Fruit fly (Drosophila melanogaster) whole organism, adult: ENCODE measurements around the gene Hira.
A peak's percentile ranks its signal among the peaks of the same experiment; 100 is the strongest.

Experiments
- CG11617 ChIP-seq: fragments of 200-800 bp; sonication (Bioruptor generic); optimal IDR thresholded peaks from 2 replicates; lab custom pipeline; 2017; ENCODE audit warnings: mild to moderate bottlenecking, missing biosample characterization, missing genetic modification reagents, missing genetic modification characterization
- CG12768 ChIP-seq: fragments of 200-800 bp; sonication (Bioruptor generic); optimal IDR thresholded peaks from 2 replicates; lab custom pipeline; 2017; ENCODE audit warnings: missing biosample characterization, missing genetic modification characterization, mild to moderate bottlenecking, moderate library complexity, missing genetic modification reagents
- CG14711 ChIP-seq: fragments of 200-800 bp; sonication (Bioruptor generic); optimal IDR thresholded peaks from 2 replicates; lab custom pipeline; 2018; ENCODE audit warnings: missing biosample characterization, mild to moderate bottlenecking, missing genetic modification characterization, moderate library complexity
- CG1620 ChIP-seq: fragments of 200-800 bp; sonication (Bioruptor generic); optimal IDR thresholded peaks from 2 replicates; lab custom pipeline; 2016; ENCODE audit warnings: missing biosample characterization, missing genetic modification characterization
- CG33017 ChIP-seq: fragments of 200-800 bp; sonication (Bioruptor generic); optimal IDR thresholded peaks from 2 replicates; lab custom pipeline; 2018; ENCODE audit warnings: missing biosample characterization, mild to moderate bottlenecking, missing genetic modification characterization, moderate library complexity
- CG5204 ChIP-seq: fragments of 200-800 bp; sonication (Bioruptor generic); optimal IDR thresholded peaks from 2 replicates; lab custom pipeline; 2016; ENCODE audit warnings: missing biosample characterization, missing genetic modification characterization
- CG7045 ChIP-seq: fragments of 200-800 bp; sonication (Bioruptor generic); optimal IDR thresholded peaks from 2 replicates; lab custom pipeline; 2017; ENCODE audit warnings: missing biosample characterization, mild to moderate bottlenecking, missing genetic modification characterization
- CG7101 ChIP-seq: fragments of 200-800 bp; sonication (Bioruptor generic); optimal IDR thresholded peaks from 2 replicates; lab custom pipeline; 2018; ENCODE audit warnings: missing biosample characterization, mild to moderate bottlenecking, missing genetic modification characterization, moderate library complexity
- Clk ChIP-seq: fragments of 200-800 bp; sonication (Bioruptor generic); optimal IDR thresholded peaks from 2 replicates; lab custom pipeline; 2017; ENCODE audit warnings: missing biosample characterization, missing genetic modification characterization
- Crg-1 ChIP-seq: fragments of 200-800 bp; sonication (Bioruptor generic); optimal IDR thresholded peaks from 2 replicates; lab custom pipeline; 2016; ENCODE audit warnings: missing biosample characterization, missing genetic modification characterization
- Hr96 ChIP-seq: fragments of 200-800 bp; sonication (Bioruptor generic); optimal IDR thresholded peaks from 2 replicates; lab custom pipeline; 2016; ENCODE audit warnings: missing biosample characterization, missing genetic modification characterization
- Mnt ChIP-seq: fragments of 200-800 bp; sonication (Bioruptor generic); optimal IDR thresholded peaks from 2 replicates; lab custom pipeline; 2016; ENCODE audit warnings: missing biosample characterization, mild to moderate bottlenecking, missing genetic modification characterization
- bab1 ChIP-seq: fragments of 200-800 bp; sonication (Bioruptor generic); optimal IDR thresholded peaks from 3 replicates; lab custom pipeline; 2019; ENCODE audit warnings: missing biosample characterization, mild to moderate bottlenecking, missing genetic modification characterization, moderate library complexity
- cic ChIP-seq: fragments of 200-800 bp; sonication (Bioruptor generic); optimal IDR thresholded peaks from 2 replicates; lab custom pipeline; 2017; ENCODE audit warnings: missing biosample characterization, mild to moderate bottlenecking, missing genetic modification characterization, moderate library complexity
- cnc ChIP-seq, 2 experiments: fragments of >200 bp; optimal IDR thresholded peaks; 2 replicates each; lab custom pipeline; 2017
- kay ChIP-seq: fragments of 200-800 bp; sonication (Bioruptor generic); peaks from one replicate; lab custom pipeline; 2016; ENCODE audit warnings: missing biosample characterization, missing genetic modification characterization, borderline replicate concordance
- ovo ChIP-seq: fragments of 200-800 bp; sonication (Bioruptor generic); optimal IDR thresholded peaks from 2 replicates; lab custom pipeline; 2016; ENCODE audit warnings: missing biosample characterization, missing genetic modification characterization
- pad ChIP-seq: fragments of 200-800 bp; sonication (Bioruptor generic); optimal IDR thresholded peaks from 3 replicates; lab custom pipeline; 2017; ENCODE audit warnings: missing biosample characterization, missing genetic modification characterization, mild to moderate bottlenecking, moderate library complexity, missing genetic modification reagents
- tj ChIP-seq: fragments of 200-800 bp; sonication (Bioruptor generic); optimal IDR thresholded peaks from 3 replicates; lab custom pipeline; 2017; ENCODE audit warnings: missing biosample characterization, mild to moderate bottlenecking, missing genetic modification characterization, moderate library complexity
- toe ChIP-seq: fragments of 200-800 bp; sonication (Bioruptor generic); optimal IDR thresholded peaks from 2 replicates; lab custom pipeline; 2016; ENCODE audit warnings: missing biosample characterization, missing genetic modification characterization

Gene Hira

dm6 chrX:7691221-7691914 is 30.6 kb upstream of the Hira start:
- peak; percentile 58 for TF ChIP-seq pad
- TF ChIP-seq CG7101 (tag; lab: Kevin White, UChicago), result peak; percentile 81
- TF ChIP-seq CG1620, result peak; percentile 34
- peak; percentile 29 for TF ChIP-seq CG12768 (GFP tag; lab: Kevin White, UChicago)
- no peak for TF ChIP-seq CG5204 (GFP tag; lab: Kevin White, UChicago)
- no peak for TF ChIP-seq Clk (GFP tag; lab: Kevin White, UChicago)
- TF ChIP-seq cnc (optimal IDR thresholded peaks at IDR 0.05; lab: Kevin White, UChicago), result no peak
- no peak for TF ChIP-seq Hr96 (GFP tag; lab: Kevin White, UChicago)
- TF ChIP-seq CG11617, result no peak
- no peak for TF ChIP-seq tj (GFP tag; lab: Kevin White, UChicago)
- peak; percentile 78 for TF ChIP-seq CG14711 (tag; lab: Kevin White, UChicago)
- no peak for TF ChIP-seq toe
- TF ChIP-seq Mnt (GFP tag; lab: Kevin White, UChicago), result peak; percentile 67
- TF ChIP-seq Crg-1 (GFP tag; lab: Kevin White, UChicago), result peak; percentile 77
- TF ChIP-seq CG7045, result peak; percentile 27
- peak; percentile 91 for TF ChIP-seq bab1
- peak; percentile 47 for TF ChIP-seq cic (GFP tag; lab: Kevin White, UChicago)

DNA sequence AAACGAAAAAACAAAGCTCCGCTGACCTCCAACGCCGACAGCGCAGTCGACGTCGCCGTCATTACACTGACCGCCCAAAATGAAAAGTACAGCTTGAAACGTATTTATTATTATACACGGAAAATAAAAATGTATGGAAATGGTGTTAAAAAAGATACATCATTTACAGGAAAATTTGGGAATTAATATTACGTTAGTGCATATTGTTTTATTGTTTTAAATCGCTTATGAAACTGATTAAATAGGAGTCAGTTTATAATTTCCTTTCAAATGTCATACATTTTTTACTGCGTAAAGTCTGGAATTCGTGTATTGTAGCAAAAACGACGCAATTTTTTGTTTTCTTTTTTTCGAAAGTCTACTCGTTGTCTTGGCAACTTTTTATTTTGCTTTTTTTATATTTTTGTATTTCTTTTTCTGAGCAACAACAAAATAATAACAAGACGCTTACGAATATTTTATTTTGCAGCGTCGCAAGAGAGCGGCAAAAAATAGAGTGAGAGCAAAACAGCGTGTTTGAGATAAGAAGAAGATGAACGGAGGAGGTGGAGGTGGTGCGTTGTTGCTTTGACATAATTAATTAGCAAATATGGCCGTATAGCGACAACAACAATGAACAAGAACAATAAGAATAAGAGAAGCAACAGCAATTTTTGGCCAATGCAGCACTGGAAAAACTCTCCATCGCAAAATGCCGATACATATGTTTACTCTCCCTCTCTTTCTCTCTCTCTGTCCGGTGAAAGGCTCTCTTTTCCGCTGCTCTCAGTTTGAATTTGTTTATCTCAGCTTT is 29.8 kb upstream of the Hira start:
- TF ChIP-seq CG12768 (GFP tag; lab: Kevin White, UChicago), result peak; percentile 61
- no peak for TF ChIP-seq cnc (optimal IDR thresholded peaks at IDR 0.05; lab: Kevin White, UChicago)
- TF ChIP-seq bab1, result peak; percentile 61
- peak; percentile 66 for TF ChIP-seq CG7045
- TF ChIP-seq ovo, result peak; percentile 10
- TF ChIP-seq CG7101 (tag; lab: Kevin White, UChicago), result peak; percentile 84
- peak; percentile 19 for TF ChIP-seq cic (GFP tag; lab: Kevin White, UChicago)
- TF ChIP-seq CG14711 (tag; lab: Kevin White, UChicago), result peak; percentile 68
- peak; percentile 40 for TF ChIP-seq CG5204 (GFP tag; lab: Kevin White, UChicago)
- peak; percentile 52 for TF ChIP-seq kay
- peak; percentile 78 for TF ChIP-seq tj (GFP tag; lab: Kevin White, UChicago)
- TF ChIP-seq Hr96 (GFP tag; lab: Kevin White, UChicago), result peak; percentile 70
- peak; percentile 47 for TF ChIP-seq toe
- peak; percentile 87 for TF ChIP-seq CG33017
- TF ChIP-seq Crg-1 (GFP tag; lab: Kevin White, UChicago), result no peak
- peak; percentile 95 for TF ChIP-seq CG11617
- peak; percentile 53 for TF ChIP-seq Clk (GFP tag; lab: Kevin White, UChicago)
- no peak for TF ChIP-seq pad
- TF ChIP-seq CG1620, result peak; percentile 49
- no peak for TF ChIP-seq Mnt (GFP tag; lab: Kevin White, UChicago)

dm6 chrX:7692740-7693064 is 29.2 kb upstream of the Hira start:
- TF ChIP-seq tj (GFP tag; lab: Kevin White, UChicago), result no peak
- peak; percentile 72 for TF ChIP-seq Hr96 (GFP tag; lab: Kevin White, UChicago)
- no peak for TF ChIP-seq cnc (optimal IDR thresholded peaks at IDR 0.05; lab: Kevin White, UChicago)
- TF ChIP-seq Clk (GFP tag; lab: Kevin White, UChicago), result peak; percentile 3
- peak; percentile 63 for TF ChIP-seq Crg-1 (GFP tag; lab: Kevin White, UChicago)
- peak; percentile 42 for TF ChIP-seq pad
- no peak for TF ChIP-seq toe
- TF ChIP-seq CG11617, result no peak
- TF ChIP-seq CG7045, result peak; percentile 48
- TF ChIP-seq CG33017, result peak; percentile 81
- TF ChIP-seq bab1, result peak; percentile 89
- TF ChIP-seq CG14711 (tag; lab: Kevin White, UChicago), result peak; percentile 89
- TF ChIP-seq CG12768 (GFP tag; lab: Kevin White, UChicago), result peak; percentile 65
- no peak for TF ChIP-seq ovo
- peak; percentile 45 for TF ChIP-seq Mnt (GFP tag; lab: Kevin White, UChicago)
- no peak for TF ChIP-seq kay
- no peak for TF ChIP-seq cic (GFP tag; lab: Kevin White, UChicago)
- no peak for TF ChIP-seq CG1620
- peak; percentile 50 for TF ChIP-seq CG5204 (GFP tag; lab: Kevin White, UChicago)
- TF ChIP-seq CG7101 (tag; lab: Kevin White, UChicago), result peak; percentile 93

- TF ChIP-seq pad (no peak), CG1620 (no peak), tj (GFP tag; lab: Kevin White, UChicago) (no peak), CG5204 (GFP tag; lab: Kevin White, UChicago) (no peak), cic (GFP tag; lab: Kevin White, UChicago) (no peak), CG7101 (tag; lab: Kevin White, UChicago) (no peak)
These were observed 28.5 kb upstream of the Hira start for dm6 chrX:7693423-7693822.

DNA sequence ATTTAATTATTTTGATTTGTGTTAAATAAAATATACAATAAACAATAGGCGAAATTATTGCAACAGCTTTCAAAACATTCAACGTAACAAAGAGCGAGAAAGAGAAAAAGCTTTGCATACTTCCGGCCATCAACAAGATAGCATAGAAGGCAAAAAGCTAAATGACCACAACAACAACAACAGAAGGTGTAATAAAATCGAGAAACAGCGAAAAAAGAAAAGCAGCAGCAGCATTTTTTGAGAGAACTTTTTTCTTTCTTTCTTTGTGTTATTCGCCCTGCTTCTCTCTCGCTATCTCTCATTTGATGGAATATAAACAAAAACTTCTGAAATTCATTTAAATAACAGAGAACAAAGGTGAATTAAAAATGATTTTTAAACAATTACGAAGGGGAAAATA is 27.7 kb upstream of the Hira start:
- TF ChIP-seq CG1620 (no peak), CG5204 (GFP tag; lab: Kevin White, UChicago) (no peak), tj (GFP tag; lab: Kevin White, UChicago) (peak; percentile 92), CG11617 (no peak), bab1 (peak; percentile 11), CG7045 (no peak), kay (peak; percentile 82), Mnt (GFP tag; lab: Kevin White, UChicago) (no peak), cic (GFP tag; lab: Kevin White, UChicago) (no peak), CG33017 (no peak)

- TF ChIP-seq Mnt (GFP tag; lab: Kevin White, UChicago) (peak; percentile 80), Hr96 (GFP tag; lab: Kevin White, UChicago) (peak; percentile 8), CG33017 (no peak)
These were observed 27.1 kb upstream of the Hira start for dm6 chrX:7694868-7695267.
